Fruit fly (Drosophila melanogaster) whole organism, wandering third instar larva: ENCODE results near the gene Pax.

Experiments used
- Abd-B ChIP-seq: fragments of >200 bp; optimal IDR thresholded peaks from 2 replicates; lab custom pipeline; 2017; ENCODE audit warnings: missing biosample characterization, missing genetic modification characterization
- CG32264 ChIP-seq: fragments of 200-800 bp; sonication (Bioruptor generic); optimal IDR thresholded peaks from 2 replicates; lab custom pipeline; 2016; ENCODE audit warnings: missing biosample characterization, missing genetic modification characterization
- CG9705 ChIP-seq: fragments of 200-800 bp; sonication (Bioruptor generic); optimal IDR thresholded peaks from 2 replicates; lab custom pipeline; 2018; ENCODE audit warnings: missing biosample characterization, mild to moderate bottlenecking, missing genetic modification characterization
- CrebA ChIP-seq: fragments of 200-800 bp; sonication (Bioruptor generic); optimal IDR thresholded peaks from 2 replicates; lab custom pipeline; 2016; ENCODE audit warnings: missing biosample characterization, mild to moderate bottlenecking, missing genetic modification characterization, borderline replicate concordance
- Dfd ChIP-seq: fragments of >200 bp; optimal IDR thresholded peaks from 2 replicates; lab custom pipeline; 2017; ENCODE audit warnings: missing biosample characterization, missing genetic modification characterization
- Dif ChIP-seq: fragments of 200-275, 200-300 bp; sonication (Bioruptor generic); optimal IDR thresholded peaks from 2 replicates; lab custom pipeline; 2018; ENCODE audit warnings: missing biosample characterization, missing genetic modification characterization; ENCODE audit not compliant: partially characterized antibody
- GATAd ChIP-seq: sonication (Bioruptor generic); optimal IDR thresholded peaks from 2 replicates; lab custom pipeline; 2016; ENCODE audit warnings: missing biosample characterization, missing genetic modification characterization
- HLH106 ChIP-seq: fragments of 200-800 bp; optimal IDR thresholded peaks from 3 replicates; lab custom pipeline; 2019; ENCODE audit warnings: missing biosample characterization, mild to moderate bottlenecking, missing genetic modification characterization, moderate library complexity
- Hnf4 ChIP-seq: fragments of 200-800 bp; sonication (Bioruptor generic); optimal IDR thresholded peaks from 2 replicates; lab custom pipeline; 2016; ENCODE audit warnings: missing biosample characterization, mild to moderate bottlenecking, missing genetic modification characterization
- Hr78 ChIP-seq: fragments of >200 bp; optimal IDR thresholded peaks from 2 replicates; lab custom pipeline; 2017; ENCODE audit warnings: missing biosample characterization, missing genetic modification characterization
- Hr83 ChIP-seq: fragments of 200-300 bp; sonication (Bioruptor generic); optimal IDR thresholded peaks from 2 replicates; lab custom pipeline; 2016; ENCODE audit warnings: missing biosample characterization, mild to moderate bottlenecking, missing genetic modification characterization, moderate library complexity; ENCODE audit not compliant: poor library complexity, severe bottlenecking
- Jra ChIP-seq: sonication (Bioruptor generic); optimal IDR thresholded peaks from 2 replicates; lab custom pipeline; 2016; ENCODE audit warnings: missing biosample characterization, missing genetic modification characterization
- Mio ChIP-seq: sonication (Bioruptor generic); optimal IDR thresholded peaks from 2 replicates; lab custom pipeline; 2016; ENCODE audit warnings: missing biosample characterization, missing genetic modification characterization
- Myc ChIP-seq: fragments of >200 bp; optimal IDR thresholded peaks from 2 replicates; lab custom pipeline; 2017
- N ChIP-seq: fragments of >200 bp; optimal IDR thresholded peaks from 2 replicates; lab custom pipeline; 2018; ENCODE audit warnings: missing biosample characterization, missing external identifiers, missing genetic modification characterization
- OdsH ChIP-seq: fragments of 200-800 bp; sonication (Bioruptor generic); optimal IDR thresholded peaks from 2 replicates; lab custom pipeline; 2016; ENCODE audit warnings: missing biosample characterization, mild to moderate bottlenecking, missing genetic modification characterization
- Rel ChIP-seq, 2 experiments: fragments of 200-800 bp; sonication (Bioruptor generic) in 1 of 2; optimal IDR thresholded peaks; 2 replicates in 1 of 2; 3 replicates in 1 of 2; lab custom pipeline; 2016 to 2019; ENCODE audit warnings: mild to moderate bottlenecking in 2 of 2, missing biosample characterization in 2 of 2, missing genetic modification characterization in 2 of 2, moderate library complexity in 1 of 2
- Sp1 ChIP-seq: fragments of 200-800 bp; sonication (Bioruptor generic); optimal IDR thresholded peaks from 3 replicates; lab custom pipeline; 2019; ENCODE audit warnings: missing biosample characterization, mild to moderate bottlenecking, missing genetic modification characterization, moderate library complexity
- Vsx2 ChIP-seq: fragments of 200-300, 225-300 bp; sonication (Bioruptor generic); optimal IDR thresholded peaks from 2 replicates; lab custom pipeline; 2018; ENCODE audit warnings: missing biosample characterization, missing genetic modification characterization; ENCODE audit not compliant: partially characterized antibody
- br ChIP-seq: fragments of 200-800 bp; sonication (Bioruptor generic); optimal IDR thresholded peaks from 2 replicates; lab custom pipeline; 2016; ENCODE audit warnings: missing biosample characterization, missing genetic modification characterization
- brk ChIP-seq: fragments of 200-800 bp; sonication (Bioruptor generic); optimal IDR thresholded peaks from 2 replicates; lab custom pipeline; 2016; ENCODE audit warnings: missing biosample characterization, mild to moderate bottlenecking, missing genetic modification characterization
- dl ChIP-seq, 2 experiments: fragments of 175-275, 200-275 bp in 1 of 2; fragments of 200-275 bp in 1 of 2; sonication (Bioruptor generic); optimal IDR thresholded peaks; lab custom pipeline; 2018; ENCODE audit warnings: mild to moderate bottlenecking in 2 of 2, missing biosample characterization in 2 of 2, missing genetic modification characterization in 2 of 2, moderate library complexity in 2 of 2; ENCODE audit not compliant: partially characterized antibody in 2 of 2, insufficient read depth in 1 of 2
- dmrt93B ChIP-seq: fragments of 200-800 bp; sonication (Bioruptor generic); optimal IDR thresholded peaks from 2 replicates; lab custom pipeline; 2018; ENCODE audit warnings: missing biosample characterization, mild to moderate bottlenecking, missing genetic modification characterization
- dsf ChIP-seq: sonication (Bioruptor generic); optimal IDR thresholded peaks from 2 replicates; lab custom pipeline; 2016; ENCODE audit warnings: missing biosample characterization, missing genetic modification characterization, borderline replicate concordance
- ey ChIP-seq: fragments of 200-800 bp; sonication (Bioruptor generic); optimal IDR thresholded peaks from 2 replicates; lab custom pipeline; 2016; ENCODE audit warnings: missing biosample characterization, missing genetic modification characterization
- foxo ChIP-seq, 2 experiments: fragments of 200-800 bp; sonication (Bioruptor generic); optimal IDR thresholded peaks; 2 replicates in 1 of 2; 3 replicates in 1 of 2; lab custom pipeline; 2016 to 2017; ENCODE audit warnings: missing biosample characterization in 2 of 2, missing genetic modification characterization in 2 of 2
- fru ChIP-seq: fragments of 200-800 bp; sonication (Bioruptor generic); optimal IDR thresholded peaks from 3 replicates; lab custom pipeline; 2016; ENCODE audit warnings: missing biosample characterization, mild to moderate bottlenecking, missing genetic modification characterization
- h ChIP-seq: fragments of 200-800 bp; sonication (Bioruptor generic); optimal IDR thresholded peaks from 3 replicates; lab custom pipeline; 2016; ENCODE audit warnings: missing biosample characterization, mild to moderate bottlenecking, missing genetic modification characterization
- jim ChIP-seq: fragments of 175-275, 200-325 bp; sonication (Bioruptor generic); optimal IDR thresholded peaks from 2 replicates; lab custom pipeline; 2016; ENCODE audit warnings: missing biosample characterization, mild to moderate bottlenecking, missing genetic modification characterization
- lola ChIP-seq: fragments of >200 bp; optimal IDR thresholded peaks from 2 replicates; lab custom pipeline; 2017; ENCODE audit warnings: missing biosample characterization, missing genetic modification characterization
- pan ChIP-seq: fragments of >200 bp; optimal IDR thresholded peaks from 2 replicates; lab custom pipeline; 2017
- psq ChIP-seq: fragments of 200-800 bp; sonication (Bioruptor generic); optimal IDR thresholded peaks from 3 replicates; lab custom pipeline; 2017; ENCODE audit warnings: missing biosample characterization, mild to moderate bottlenecking, missing genetic modification characterization, moderate library complexity
- rgr ChIP-seq: fragments of 200-800 bp; sonication (Bioruptor generic); optimal IDR thresholded peaks from 3 replicates; lab custom pipeline; 2016; ENCODE audit warnings: missing biosample characterization, mild to moderate bottlenecking, missing genetic modification characterization
- sage ChIP-seq: fragments of 200-800 bp; sonication (Bioruptor generic); optimal IDR thresholded peaks from 2 replicates; lab custom pipeline; 2016; ENCODE audit warnings: missing biosample characterization, mild to moderate bottlenecking, missing genetic modification characterization
- sv ChIP-seq: fragments of 200-800 bp; sonication (Bioruptor generic); optimal IDR thresholded peaks from 3 replicates; lab custom pipeline; 2016; ENCODE audit warnings: missing biosample characterization, missing genetic modification characterization
- tai ChIP-seq: sonication (Bioruptor generic); optimal IDR thresholded peaks from 2 replicates; lab custom pipeline; 2016; ENCODE audit warnings: missing biosample characterization, missing genetic modification characterization
- usp ChIP-seq: fragments of >200 bp; optimal IDR thresholded peaks from 2 replicates; lab custom pipeline; 2017; ENCODE audit warnings: missing biosample characterization, missing genetic modification characterization
- woc ChIP-seq: sonication (Bioruptor generic); optimal IDR thresholded peaks from 2 replicates; lab custom pipeline; 2016; ENCODE audit warnings: missing biosample characterization, mild to moderate bottlenecking, missing genetic modification characterization

Pax gene

dm6 chr2L:19432424-19433015 is 6.1 kb upstream of the Pax start, which contains the start of gene Rab9:
Gene Rab9, plus strand, starts transcription at chr2L:19432574.
- no peak for TF ChIP-seq h (GFP tag; lab: Kevin White, UChicago)

dm6 chr2L:19430343-19430742 is 3.9 kb upstream of the Pax start, which contains the start of gene RtcB:
Gene RtcB, plus strand, starts transcription at chr2L:19430643.
- TF ChIP-seq br (GFP tag; lab: Kevin White, UChicago) (no peak), h (GFP tag; lab: Kevin White, UChicago) (peak; percentile 5), rgr (GFP tag; lab: Kevin White, UChicago) (peak; percentile 64), N (peak; percentile 23), pan (lab: Kevin White, UChicago) (no peak), Myc (peak; percentile 57)

dm6 chr2L:19429731-19430130 is 3.3 kb upstream of the Pax start:
- TF ChIP-seq Vsx2 (no peak), usp (no peak), foxo (GFP tag; optimal IDR thresholded peaks at IDR 0.05; lab: Kevin White, UChicago) (no peak), HLH106 (tag; lab: Kevin White, UChicago) (no peak), psq (no peak), dl (GFP tag; optimal IDR thresholded peaks at IDR 0.05; lab: Kevin White, UChicago; ENCODE audit: insufficient read depth in 1 of 2, partially characterized antibody in 2 of 2) (no peak), pan (lab: Kevin White, UChicago) (no peak), dmrt93B (GFP tag; lab: Kevin White, UChicago) (no peak)

- TF ChIP-seq tai (no peak), Hnf4 (GFP tag; lab: Kevin White, UChicago) (no peak), br (GFP tag; lab: Kevin White, UChicago) (peak; percentile 29), Dif (GFP tag; lab: Kevin White, UChicago) (no peak), GATAd (GFP tag; lab: Kevin White, UChicago) (no peak), CrebA (GFP tag; lab: Kevin White, UChicago) (no peak), ey (GFP tag; lab: Kevin White, UChicago) (peak; percentile 46), dmrt93B (GFP tag; lab: Kevin White, UChicago) (peak; percentile 21), dsf (no peak), Myc (no peak), rgr (GFP tag; lab: Kevin White, UChicago) (peak; percentile 68), usp (no peak), foxo (GFP tag; optimal IDR thresholded peaks at IDR 0.05; lab: Kevin White, UChicago) (peak in 1 of 2 experiments; percentile 73), psq (peak; percentile 53), OdsH (GFP tag; lab: Kevin White, UChicago) (peak; percentile 58), pan (lab: Kevin White, UChicago) (no peak), lola (no peak), jim (no peak), CG9705 (GFP tag; lab: Kevin White, UChicago) (no peak), Jra (no peak), sv (peak; percentile 94), Sp1 (peak; percentile 40), Abd-B (no peak), woc (peak; percentile 30), Vsx2 (peak; percentile 81), HLH106 (tag; lab: Kevin White, UChicago) (peak; percentile 69), CG32264 (GFP tag; lab: Kevin White, UChicago) (peak; percentile 6), dl (GFP tag; optimal IDR thresholded peaks at IDR 0.05; lab: Kevin White, UChicago; ENCODE audit: insufficient read depth in 1 of 2, partially characterized antibody in 2 of 2) (no peak), Hr78 (GFP tag; lab: Kevin White, UChicago) (no peak), Hr83 (GFP tag; lab: Kevin White, UChicago) (no peak), fru (GFP tag; lab: Kevin White, UChicago) (peak; percentile 65), Rel (GFP tag; optimal IDR thresholded peaks at IDR 0.05; lab: Kevin White, UChicago) (no peak), Rel (tag; optimal IDR thresholded peaks at IDR 0.05; lab: Kevin White, UChicago) (no peak), Dfd (GFP tag; lab: Kevin White, UChicago) (no peak), h (GFP tag; lab: Kevin White, UChicago) (peak; percentile 44), Mio (no peak), N (no peak), sage (GFP tag; lab: Kevin White, UChicago) (peak; percentile 59), brk (GFP tag; lab: Kevin White, UChicago) (peak; percentile 70)
Observed at dm6 chr2L:19425765-19426329, 549 bp downstream of the Pax start.
